Fruit fly (Drosophila melanogaster): ENCODE measurements around the gene eff.
A peak's percentile ranks its signal among the peaks of the same experiment; 100 is the strongest.

eff gene

dm6 chr3R:14723671-14724500 is 17.2 kb downstream of the eff start, which contains the start of gene kibra (continued):
- TF ChIP-seq Kr (GFP tag; optimal IDR thresholded peaks at IDR 0.05) (no peak), CG3847 (GFP tag; IDR thresholded peaks at IDR 0.05) (no peak), CrebB (tag; optimal IDR thresholded peaks at IDR 0.05) (peak; percentile 54), Nf-YA (GFP tag; IDR thresholded peaks at IDR 0.05) (no peak), Chrac-16 (GFP tag; optimal IDR thresholded peaks at IDR 0.05) (peak; percentile 44), CG11456 (GFP tag; IDR thresholded peaks at IDR 0.05) (no peak), CG1603 (tag; optimal IDR thresholded peaks at IDR 0.05) (peak; percentile 93), CG17568 (GFP tag; optimal IDR thresholded peaks at IDR 0.05) (no peak), dimm (GFP tag; IDR thresholded peaks at IDR 0.05) (no peak), luna (GFP tag; optimal IDR thresholded peaks at IDR 0.05) (peak; percentile 75), CG17359 (tag; optimal IDR thresholded peaks at IDR 0.05) (no peak), CG10431 (GFP tag; optimal IDR thresholded peaks at IDR 0.05) (peak; percentile 37), CG10959 (GFP tag; IDR thresholded peaks at IDR 0.05) (no peak), CG18599 (GFP tag; optimal IDR thresholded peaks at IDR 0.05) (peak; percentile 48), onecut (GFP tag; IDR thresholded peaks at IDR 0.05) (peak; percentile 44), ATbp (GFP tag; optimal IDR thresholded peaks at IDR 0.05) (peak; percentile 17), CG31224 (GFP tag; IDR thresholded peaks at IDR 0.05) (no peak), ind (GFP tag; optimal IDR thresholded peaks at IDR 0.05) (peak; percentile 81), CG32532 (GFP tag; IDR thresholded peaks at IDR 0.05) (no peak), tup (GFP tag; optimal IDR thresholded peaks at IDR 0.05) (no peak), Atf6 (GFP tag; IDR thresholded peaks at IDR 0.05) (no peak), CG10366 (GFP tag; IDR thresholded peaks at IDR 0.05) (no peak), stc (GFP tag; IDR thresholded peaks at IDR 0.05) (no peak), CG17361 (GFP tag; IDR thresholded peaks at IDR 0.05) (no peak), ttk (GFP tag; IDR thresholded peaks at IDR 0.05) (no peak), CG8478 (optimal IDR thresholded peaks at IDR 0.05) (no peak), oc (tag; optimal IDR thresholded peaks at IDR 0.05) (peak; percentile 76), CG10654 (GFP tag; optimal IDR thresholded peaks at IDR 0.05) (peak; percentile 74), sr (GFP tag; IDR thresholded peaks at IDR 0.05) (no peak), CG31365 (tag; optimal IDR thresholded peaks at IDR 0.05) (no peak), CG8388 (GFP tag; optimal IDR thresholded peaks at IDR 0.05) (peak; percentile 35), Atf-2 (GFP tag; optimal IDR thresholded peaks at IDR 0.05) (peak; percentile 49), CG15011 (GFP tag; optimal IDR thresholded peaks at IDR 0.05) (no peak), grau (tag; optimal IDR thresholded peaks at IDR 0.05) (peak; percentile 63), CoRest (tag; optimal IDR thresholded peaks at IDR 0.05) (peak; percentile 72), CG11723 (GFP tag; optimal IDR thresholded peaks at IDR 0.05) (no peak), nerfin-1 (tag; optimal IDR thresholded peaks at IDR 0.05) (peak; percentile 75), jumu (GFP tag; optimal IDR thresholded peaks at IDR 0.05) (peak; percentile 87), CG14965 (GFP tag; optimal IDR thresholded peaks at IDR 0.05; ENCODE audit: borderline replicate concordance) (peak; percentile 43), Lim3 (GFP tag; IDR thresholded peaks at IDR 0.05) (no peak), az2 (GFP tag; optimal IDR thresholded peaks at IDR 0.05) (peak; percentile 60), CG15479 (GFP tag; optimal IDR thresholded peaks at IDR 0.05) (no peak), ERR (GFP tag; optimal IDR thresholded peaks at IDR 0.05) (peak; percentile 72), Hr39 (optimal IDR thresholded peaks at IDR 0.05) (no peak), CG3281 (GFP tag; optimal IDR thresholded peaks at IDR 0.05) (peak; percentile 28), zfh2 (GFP tag; optimal IDR thresholded peaks at IDR 0.05) (peak; percentile 84), Scr (GFP tag; IDR thresholded peaks at IDR 0.05; ENCODE audit: partially characterized antibody) (no peak), scrt (GFP tag; optimal IDR thresholded peaks at IDR 0.05) (peak; percentile 22), corto (GFP tag; optimal IDR thresholded peaks at IDR 0.05) (no peak), fru (optimal IDR thresholded peaks at IDR 0.05) (no peak), CG17385 (GFP tag; optimal IDR thresholded peaks at IDR 0.05) (peak; percentile 82)

Data from whole organism, embryonic.